Worm (Caenorhabditis elegans) whole organism, mixed stage, embryonic: ENCODE data around the gene nuaf-3.

Experiments
- bed-3 ChIP-seq: fragments of 200-800 bp; sonication (Bioruptor generic); optimal IDR thresholded peaks from 3 replicates; lab custom pipeline; 2018; ENCODE audit warnings: mild to moderate bottlenecking, missing genetic modification characterization, moderate library complexity, missing compliant biosample characterization
- blmp-1 ChIP-seq: fragments of 150-350 bp; optimal IDR thresholded peaks from 2 replicates; lab custom pipeline; 2014; ENCODE audit warnings: missing biosample characterization, missing genetic modification characterization
- ceh-39 ChIP-seq: fragments of 150-350 bp; optimal IDR thresholded peaks from 2 replicates; lab custom pipeline; 2014; ENCODE audit warnings: missing biosample characterization, missing genetic modification characterization
- ceh-43 ChIP-seq: fragments of 200-800 bp; sonication (Bioruptor generic); optimal IDR thresholded peaks from 2 replicates; lab custom pipeline; 2018; ENCODE audit warnings: mild to moderate bottlenecking, missing genetic modification characterization, moderate library complexity, missing compliant biosample characterization
- ceh-83 ChIP-seq: fragments of 200-800 bp; sonication (Bioruptor generic); optimal IDR thresholded peaks from 2 replicates; lab custom pipeline; 2018; ENCODE audit warnings: mild to moderate bottlenecking, missing genetic modification characterization, missing compliant biosample characterization
- drap-1 ChIP-seq: fragments of 200-800 bp; sonication (Bioruptor generic); optimal IDR thresholded peaks from 3 replicates; lab custom pipeline; 2018; ENCODE audit warnings: mild to moderate bottlenecking, missing genetic modification characterization, missing compliant biosample characterization
- elt-1 ChIP-seq: sonication (generic microtip); optimal IDR thresholded peaks from 2 replicates; lab custom pipeline; 2017; ENCODE audit warnings: missing genetic modification characterization, mild to moderate bottlenecking, missing compliant biosample characterization, antibody characterized with exemption, moderate library complexity, borderline replicate concordance; ENCODE audit not compliant: insufficient read depth
- elt-3 ChIP-seq: fragments of 150-350 bp; optimal IDR thresholded peaks from 2 replicates; lab custom pipeline; 2014; ENCODE audit warnings: missing biosample characterization, missing genetic modification characterization
- flh-1 ChIP-seq: fragments of 200-800 bp; sonication (Bioruptor generic); optimal IDR thresholded peaks from 2 replicates; lab custom pipeline; 2018; ENCODE audit warnings: mild to moderate bottlenecking, missing genetic modification characterization, moderate library complexity, missing compliant biosample characterization
- ham-2 ChIP-seq: fragments of 200-800 bp; sonication (Bioruptor generic); optimal IDR thresholded peaks from 2 replicates; lab custom pipeline; 2018; ENCODE audit warnings: mild to moderate bottlenecking, missing genetic modification characterization, missing compliant biosample characterization
- hlh-1 ChIP-seq: fragments of 150-350 bp; optimal IDR thresholded peaks from 2 replicates; lab custom pipeline; 2014; ENCODE audit warnings: missing biosample characterization, missing genetic modification reagents, missing genetic modification characterization
- lin-13 ChIP-seq: fragments of 150-350 bp; optimal IDR thresholded peaks from 2 replicates; lab custom pipeline; 2014; ENCODE audit warnings: missing biosample characterization, missing genetic modification characterization
- mab-5 ChIP-seq: fragments of 150-350 bp; optimal IDR thresholded peaks from 2 replicates; lab custom pipeline; 2014; ENCODE audit warnings: missing biosample characterization, missing genetic modification characterization
- mep-1 ChIP-seq: fragments of 150-350 bp; optimal IDR thresholded peaks from 2 replicates; lab custom pipeline; 2017; ENCODE audit warnings: missing biosample characterization, missing genetic modification reagents, missing genetic modification characterization, inconsistent platforms
- mls-2 ChIP-seq: sonication (generic microtip); optimal IDR thresholded peaks from 2 replicates; lab custom pipeline; 2016; ENCODE audit warnings: mild to moderate bottlenecking, missing genetic modification characterization, moderate library complexity, missing compliant biosample characterization
- nhr-12 ChIP-seq: fragments of 150-350 bp; optimal IDR thresholded peaks from 2 replicates; lab custom pipeline; 2014; ENCODE audit warnings: missing biosample characterization, missing genetic modification characterization
- nhr-237 ChIP-seq: fragments of 150-350 bp; optimal IDR thresholded peaks from 2 replicates; lab custom pipeline; 2014; ENCODE audit warnings: missing biosample characterization, missing genetic modification characterization
- pha-4 ChIP-seq: fragments of 150-350 bp; optimal IDR thresholded peaks from 2 replicates; lab custom pipeline; 2018; ENCODE audit warnings: missing biosample characterization, missing genetic modification reagents, missing genetic modification characterization
- sptf-1 ChIP-seq: sonication (generic microtip); optimal IDR thresholded peaks from 2 replicates; lab custom pipeline; 2017; ENCODE audit warnings: mild to moderate bottlenecking, missing genetic modification characterization, moderate library complexity, missing compliant biosample characterization
- unc-120 ChIP-seq: sonication (generic microtip); optimal IDR thresholded peaks from 2 replicates; lab custom pipeline; 2017; ENCODE audit warnings: missing genetic modification characterization, missing compliant biosample characterization; ENCODE audit not compliant: poor library complexity, severe bottlenecking
- ztf-11 ChIP-seq: fragments of 150-350 bp; optimal IDR thresholded peaks from 2 replicates; lab custom pipeline; 2014; ENCODE audit warnings: missing biosample characterization, missing genetic modification characterization

Gene nuaf-3

DNA sequence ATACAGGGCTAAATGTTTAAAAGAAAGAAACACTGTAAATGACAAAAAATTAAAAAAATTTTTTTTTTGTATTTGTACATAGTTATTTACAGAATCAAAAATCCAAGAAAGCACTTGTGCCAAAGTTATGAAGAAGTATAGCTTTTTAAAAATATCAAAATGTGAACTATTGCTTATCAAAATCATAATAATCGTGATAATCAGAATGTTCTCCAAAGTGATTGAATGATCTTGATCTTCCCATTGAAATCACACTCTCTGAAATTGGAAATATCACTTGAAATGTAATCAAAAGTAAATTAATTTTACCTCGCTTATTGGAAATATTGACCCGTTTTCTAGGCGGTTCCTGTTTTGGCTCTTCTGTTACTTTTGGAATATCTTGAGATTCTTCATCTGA, 42.5 kb downstream of the nuaf-3 start:
- TF ChIP-seq mep-1 (no peak), ceh-39 (tag; lab: Kevin White, UChicago) (no peak), hlh-1 (tag; lab: Kevin White, UChicago) (no peak), elt-1 (tag; lab: Kevin White, UChicago) (no peak), drap-1 (GFP tag; lab: Kevin White, UChicago) (no peak), ham-2 (GFP tag; lab: Kevin White, UChicago) (no peak), blmp-1 (tag; lab: Kevin White, UChicago) (no peak), lin-13 (tag; lab: Kevin White, UChicago) (no peak), ztf-11 (tag; lab: Kevin White, UChicago) (no peak), sptf-1 (no peak)

DNA sequence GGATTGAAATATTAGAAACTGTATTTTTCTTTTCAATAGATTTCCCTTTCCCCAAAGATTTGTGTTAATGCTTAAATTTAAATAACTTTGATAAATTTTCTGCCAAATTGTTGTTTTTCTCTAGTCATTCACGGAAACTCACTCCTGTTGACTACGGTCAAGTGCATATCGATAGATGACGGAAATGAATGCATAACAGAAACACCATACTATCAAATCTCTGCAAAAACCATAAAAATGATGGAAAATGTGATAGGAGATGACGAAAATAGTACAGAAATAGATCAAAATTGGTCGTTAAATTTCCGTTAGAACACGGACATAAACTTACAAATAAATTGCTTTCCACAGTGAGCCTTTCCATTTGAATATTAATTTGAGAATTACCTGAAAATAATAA, 44.9 kb downstream of the nuaf-3 start:
- TF ChIP-seq bed-3 (GFP tag; lab: Kevin White, UChicago) (no peak), nhr-12 (tag; lab: Kevin White, UChicago) (no peak), ceh-83 (GFP tag; lab: Kevin White, UChicago) (no peak), mab-5 (tag; lab: Kevin White, UChicago) (no peak), ham-2 (GFP tag; lab: Kevin White, UChicago) (no peak), elt-1 (tag; lab: Kevin White, UChicago) (no peak), flh-1 (GFP tag; lab: Kevin White, UChicago) (no peak), ztf-11 (tag; lab: Kevin White, UChicago) (no peak), mls-2 (no peak), mep-1 (no peak), ceh-43 (GFP tag; lab: Kevin White, UChicago) (no peak)

DNA sequence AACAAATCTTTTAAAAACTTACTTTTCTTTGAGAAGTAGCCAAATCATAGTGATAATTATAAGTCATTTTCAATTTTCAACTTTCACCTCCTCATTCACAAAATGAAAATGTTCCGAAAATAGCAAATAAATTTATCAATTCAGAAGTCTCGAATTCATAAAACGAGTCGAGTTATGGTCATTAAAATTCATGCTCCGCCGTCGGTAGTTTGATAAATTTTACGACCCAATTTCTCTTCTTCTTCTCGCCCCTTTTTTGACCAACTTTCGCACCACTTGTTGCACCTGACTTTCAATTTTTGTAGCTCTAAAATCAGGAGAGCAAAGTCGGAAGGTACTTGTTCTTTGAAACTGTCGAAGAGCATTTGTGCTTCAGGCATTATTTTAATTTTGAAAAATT, 46.0 kb downstream of the nuaf-3 start, which contains the start of gene best-7:
best-7 (minus strand) TSS at position 239 of the 400 bp plus-strand sequence.
- TF ChIP-seq unc-120 (tag; lab: Kevin White, UChicago): no peak
- TF ChIP-seq elt-1 (tag; lab: Kevin White, UChicago): no peak
- no peak for TF ChIP-seq nhr-237
- no peak for TF ChIP-seq elt-3 (tag; lab: Kevin White, UChicago)

DNA sequence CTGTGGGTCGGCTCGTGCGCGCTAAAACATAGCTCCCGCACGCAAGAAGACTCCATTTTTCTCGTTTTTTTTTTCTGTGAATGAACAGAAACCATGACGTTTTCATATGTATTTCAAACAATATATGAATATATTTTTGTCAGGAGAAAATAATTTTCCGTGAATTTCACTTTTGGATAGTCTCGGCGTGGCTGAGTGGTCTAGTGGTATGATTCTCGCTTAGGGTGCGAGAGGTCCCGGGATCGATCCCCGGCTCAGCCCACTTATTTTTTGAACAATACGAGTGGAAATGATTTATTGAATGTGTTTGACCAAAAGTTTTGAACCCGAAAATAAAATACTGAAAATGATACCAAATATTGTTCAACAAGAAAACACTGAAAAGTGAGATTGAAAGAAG, 47.3 kb downstream of the nuaf-3 start:
- TF ChIP-seq elt-3 (tag; lab: Kevin White, UChicago) (no peak), pha-4 (no peak), mab-5 (tag; lab: Kevin White, UChicago) (no peak)
